Worm (Caenorhabditis elegans) whole organism, young adult: ENCODE results near the gene ubc-26.

ENCODE experiments used
- B0019.2 ChIP-seq: fragments of 200-800 bp; sonication (Bioruptor generic); conservative IDR thresholded peaks from 2 replicates; pipeline ENCODE4 v1.3.6; 2022; ENCODE audit warnings: missing genetic modification reagents, missing genetic modification characterization, missing compliant biosample characterization
- B0035.1 ChIP-seq: sonication (generic microtip); optimal IDR thresholded peaks from 2 replicates; lab custom pipeline; 2016; ENCODE audit warnings: missing genetic modification characterization, mild to moderate bottlenecking, missing compliant biosample characterization, missing genotype, missing genetic modification reagents
- B0261.1 ChIP-seq: sonication (generic microtip); optimal IDR thresholded peaks from 2 replicates; lab custom pipeline; 2016; ENCODE audit warnings: mild to moderate bottlenecking, missing genetic modification characterization, moderate library complexity, missing compliant biosample characterization
- B0336.3 ChIP-seq: fragments of 200-800 bp; sonication (Bioruptor generic); IDR thresholded peaks from 2 replicates; pipeline ENCODE4 v1.3.6; 2022; ENCODE audit warnings: missing genetic modification characterization, missing compliant biosample characterization
- C17E4.6 ChIP-seq: fragments of 200-800 bp; sonication (Bioruptor generic); IDR thresholded peaks from 2 replicates; pipeline ENCODE4 v1.3.6; 2022; ENCODE audit warnings: missing genetic modification reagents, missing genetic modification characterization, missing compliant biosample characterization
- F49E8.2 ChIP-seq: sonication (generic microtip); optimal IDR thresholded peaks from 3 replicates; lab custom pipeline; 2017; ENCODE audit warnings: missing genetic modification characterization, mild to moderate bottlenecking, missing compliant biosample characterization, antibody characterized with exemption, moderate library complexity; ENCODE audit not compliant: insufficient read depth
- F57A8.1 ChIP-seq: fragments of 200-800 bp; sonication (Bioruptor generic); optimal IDR thresholded peaks from 2 replicates; lab custom pipeline; 2018; ENCODE audit warnings: mild to moderate bottlenecking, missing genetic modification characterization, moderate library complexity, missing compliant biosample characterization
- T26A5.8 ChIP-seq: sonication (generic microtip); optimal IDR thresholded peaks from 2 replicates; lab custom pipeline; 2016; ENCODE audit warnings: missing genetic modification characterization, missing compliant biosample characterization
- Y53F4B.3 ChIP-seq: fragments of 200-800 bp; sonication (Bioruptor generic); IDR thresholded peaks from 2 replicates; pipeline ENCODE4 v1.3.6; 2022; ENCODE audit warnings: missing genetic modification reagents, missing genetic modification characterization, missing compliant biosample characterization
- Y53G8AR.9 ChIP-seq: fragments of 200-800 bp; sonication (Bioruptor generic); conservative IDR thresholded peaks from 2 replicates; pipeline ENCODE4 v1.3.6; 2022; ENCODE audit warnings: missing genetic modification reagents, missing genetic modification characterization, missing compliant biosample characterization
- Y67H2A.10 ChIP-seq: fragments of 200-800 bp; sonication (Bioruptor generic); conservative IDR thresholded peaks from 2 replicates; pipeline ENCODE4 v1.3.6; 2022; ENCODE audit warnings: missing genetic modification reagents, missing genetic modification characterization, missing compliant biosample characterization
- Y95B8A.8 ChIP-seq: fragments of 200-800 bp; sonication (Bioruptor generic); IDR thresholded peaks from 2 replicates; pipeline ENCODE4 v1.3.6; 2022; ENCODE audit warnings: missing genetic modification reagents, missing genetic modification characterization, missing compliant biosample characterization
- ama-1 ChIP-seq, 3 experiments: fragments of 150-350 bp in 1 of 3; sonication (generic microtip) in 2 of 3; optimal IDR thresholded peaks; 2 replicates each; lab custom pipeline; 2014 to 2018; ENCODE audit warnings: missing biosample characterization in 2 of 3, missing genetic modification characterization in 2 of 3, missing genetic modification reagents in 2 of 3
- aptf-2 ChIP-seq: fragments of 200-800 bp; sonication (Bioruptor generic); conservative IDR thresholded peaks from 2 replicates; pipeline ENCODE4 v1.3.6; 2022; ENCODE audit warnings: missing genetic modification reagents, missing genetic modification characterization, missing compliant biosample characterization
- atf-7 ChIP-seq: sonication (generic microtip); optimal IDR thresholded peaks from 2 replicates; lab custom pipeline; 2017; ENCODE audit warnings: mild to moderate bottlenecking, missing genetic modification characterization, missing compliant biosample characterization
- athp-1 ChIP-seq: sonication (generic microtip); optimal IDR thresholded peaks from 2 replicates; lab custom pipeline; 2017; ENCODE audit warnings: mild to moderate bottlenecking, missing genetic modification characterization, missing compliant biosample characterization
- attf-5 ChIP-seq: fragments of 200-800 bp; sonication (Bioruptor generic); optimal IDR thresholded peaks from 2 replicates; lab custom pipeline; 2018; ENCODE audit warnings: mild to moderate bottlenecking, missing genetic modification characterization, missing compliant biosample characterization
- cebp-1 ChIP-seq, 2 experiments: fragments of 200-800 bp in 1 of 2; sonication (Bioruptor generic) in 1 of 2; sonication (generic microtip) in 1 of 2; IDR thresholded peaks in 1 of 2; optimal IDR thresholded peaks in 1 of 2; 2 replicates each; pipeline versions ENCODE4 v1.3.6 to Lab custom; 2017 to 2022; ENCODE audit warnings: missing compliant biosample characterization in 2 of 2, missing genetic modification characterization in 2 of 2, mild to moderate bottlenecking in 1 of 2, missing genetic modification reagents in 1 of 2, moderate library complexity in 1 of 2
- ceh-40 ChIP-seq: fragments of 200-800 bp; sonication (Bioruptor generic); IDR thresholded peaks from 2 replicates; pipeline ENCODE4 v1.3.6; 2022; ENCODE audit warnings: missing genetic modification characterization, missing compliant biosample characterization
- die-1 ChIP-seq: sonication (generic microtip); optimal IDR thresholded peaks from 2 replicates; lab custom pipeline; 2016; ENCODE audit warnings: missing genotype, mild to moderate bottlenecking, missing genetic modification characterization, missing compliant biosample characterization
- egl-18 ChIP-seq: fragments of 200-800 bp; sonication (Bioruptor generic); IDR thresholded peaks from 2 replicates; pipeline ENCODE4 v1.3.6; 2022; ENCODE audit warnings: missing genetic modification reagents, missing genetic modification characterization, missing compliant biosample characterization
- fkh-3 ChIP-seq: sonication (generic microtip); optimal IDR thresholded peaks from 2 replicates; lab custom pipeline; 2016; ENCODE audit warnings: mild to moderate bottlenecking, missing genetic modification characterization, missing compliant biosample characterization
- hmg-1.2 ChIP-seq: fragments of 200-800 bp; sonication (Bioruptor generic); IDR thresholded peaks from 2 replicates; pipeline ENCODE4 v1.3.6; 2022; ENCODE audit warnings: missing genetic modification reagents, missing genetic modification characterization, missing compliant biosample characterization
- lin-26 ChIP-seq: fragments of 200-800 bp; sonication (Bioruptor generic); IDR thresholded peaks from 2 replicates; pipeline ENCODE4 v1.3.6; 2022; ENCODE audit warnings: missing genetic modification reagents, missing genetic modification characterization, missing compliant biosample characterization
- lin-54 ChIP-seq: fragments of 200-800 bp; sonication (Bioruptor generic); optimal IDR thresholded peaks from 2 replicates; lab custom pipeline; 2018; ENCODE audit warnings: mild to moderate bottlenecking, missing genetic modification characterization, missing compliant biosample characterization
- lsy-27 ChIP-seq: sonication (generic microtip); optimal IDR thresholded peaks from 2 replicates; lab custom pipeline; 2017; ENCODE audit warnings: missing genetic modification characterization, mild to moderate bottlenecking, missing compliant biosample characterization, antibody characterized with exemption, missing genotype, borderline replicate concordance; ENCODE audit not compliant: insufficient read depth
- mes-4 ChIP-seq: sonication (generic microtip); optimal IDR thresholded peaks from 2 replicates; lab custom pipeline; 2016; ENCODE audit warnings: missing genotype, missing genetic modification characterization, missing compliant biosample characterization
- nfyb-1 ChIP-seq: fragments of 200-800 bp; sonication (Bioruptor generic); IDR thresholded peaks from 2 replicates; pipeline ENCODE4 v1.3.6; 2022; ENCODE audit warnings: missing genetic modification reagents, missing genetic modification characterization, missing compliant biosample characterization
- nhr-179 ChIP-seq: sonication (generic microtip); optimal IDR thresholded peaks from 2 replicates; lab custom pipeline; 2016; ENCODE audit warnings: mild to moderate bottlenecking, missing genetic modification characterization, missing compliant biosample characterization
- nhr-27 ChIP-seq: fragments of 200-800 bp; sonication (Bioruptor generic); optimal IDR thresholded peaks from 2 replicates; lab custom pipeline; 2018; ENCODE audit warnings: mild to moderate bottlenecking, missing genetic modification characterization, moderate library complexity, missing compliant biosample characterization
- nhr-80 ChIP-seq: sonication (generic microtip); optimal IDR thresholded peaks from 2 replicates; lab custom pipeline; 2016; ENCODE audit warnings: missing genetic modification characterization, missing compliant biosample characterization
- pbrm-1 ChIP-seq: fragments of 200-800 bp; sonication (Bioruptor generic); IDR thresholded peaks from 2 replicates; pipeline ENCODE4 v1.3.6; 2022; ENCODE audit warnings: missing genetic modification reagents, missing genetic modification characterization, missing compliant biosample characterization
- rec-8 ChIP-seq, 2 experiments: sonication (generic microtip); optimal IDR thresholded peaks; 2 replicates each; lab custom pipeline; 2016; ENCODE audit warnings: mild to moderate bottlenecking in 2 of 2, missing genetic modification characterization in 2 of 2, missing genetic modification reagents in 2 of 2, missing genotype in 2 of 2, missing biosample characterization in 1 of 2, missing compliant biosample characterization in 1 of 2, moderate library complexity in 1 of 2
- rpc-1 ChIP-seq, 2 experiments: fragments of 150-350 bp in 1 of 2; sonication (generic microtip) in 1 of 2; optimal IDR thresholded peaks; 2 replicates each; lab custom pipeline; 2014 to 2018; ENCODE audit warnings: missing biosample characterization in 1 of 2, missing genetic modification characterization in 1 of 2, missing genetic modification reagents in 1 of 2, missing genotype in 1 of 2
- snpc-1.3 ChIP-seq: sonication (generic microtip); optimal IDR thresholded peaks from 2 replicates; lab custom pipeline; 2017; ENCODE audit warnings: missing genetic modification characterization, mild to moderate bottlenecking, missing compliant biosample characterization, antibody characterized with exemption, moderate library complexity, missing genotype, missing genetic modification reagents; ENCODE audit not compliant: insufficient read depth
- snpc-4 ChIP-seq, 5 experiments: fragments of 150-350 bp in 1 of 5; sonication (generic microtip) in 4 of 5; optimal IDR thresholded peaks; 2 replicates each; lab custom pipeline; 2014 to 2018; ENCODE audit warnings: missing genetic modification characterization in 5 of 5, missing biosample characterization in 3 of 5, antibody characterized with exemption in 2 of 5, mild to moderate bottlenecking in 2 of 5, missing compliant biosample characterization in 2 of 5, missing genotype in 2 of 5, moderate library complexity in 2 of 5, missing genetic modification reagents in 1 of 5
- somi-1 ChIP-seq: fragments of 200-800 bp; sonication (Bioruptor generic); optimal IDR thresholded peaks from 2 replicates; lab custom pipeline; 2018; ENCODE audit warnings: mild to moderate bottlenecking, missing genetic modification characterization, missing compliant biosample characterization
- sptf-2 ChIP-seq: fragments of 200-800 bp; sonication (Bioruptor generic); optimal IDR thresholded peaks from 2 replicates; lab custom pipeline; 2018; ENCODE audit warnings: mild to moderate bottlenecking, missing genetic modification characterization, missing compliant biosample characterization
- tbp1 ChIP-seq: fragments of 200-800 bp; sonication (Bioruptor generic); optimal IDR thresholded peaks from 2 replicates; lab custom pipeline; 2018; ENCODE audit warnings: mild to moderate bottlenecking, missing genetic modification characterization, missing compliant biosample characterization
- unc-130 ChIP-seq: sonication (generic microtip); optimal IDR thresholded peaks from 2 replicates; lab custom pipeline; 2016; ENCODE audit warnings: missing genetic modification reagents, missing genetic modification characterization, missing compliant biosample characterization
- zfh-2 ChIP-seq: fragments of 200-800 bp; sonication (Bioruptor generic); conservative IDR thresholded peaks from 2 replicates; pipeline ENCODE4 v1.3.6; 2022; ENCODE audit warnings: missing genetic modification reagents, missing genetic modification characterization, missing compliant biosample characterization
- ztf-18 ChIP-seq: sonication (generic microtip); optimal IDR thresholded peaks from 2 replicates; lab custom pipeline; 2016; ENCODE audit warnings: missing genotype, mild to moderate bottlenecking, missing genetic modification characterization, missing compliant biosample characterization
- ztf-22 ChIP-seq: fragments of 200-800 bp; sonication (Bioruptor generic); optimal IDR thresholded peaks from 2 replicates; lab custom pipeline; 2018; ENCODE audit warnings: mild to moderate bottlenecking, missing genetic modification characterization, moderate library complexity, missing compliant biosample characterization
- ztf-25 ChIP-seq: fragments of 200-800 bp; sonication (Bioruptor generic); IDR thresholded peaks from 2 replicates; pipeline ENCODE4 v1.3.6; 2022; ENCODE audit warnings: missing genetic modification reagents, missing genetic modification characterization, missing compliant biosample characterization
- ztf-3 ChIP-seq: fragments of 200-800 bp; sonication (Bioruptor generic); optimal IDR thresholded peaks from 2 replicates; lab custom pipeline; 2018; ENCODE audit warnings: mild to moderate bottlenecking, missing genetic modification characterization, missing compliant biosample characterization

The ubc-26 gene

DNA sequence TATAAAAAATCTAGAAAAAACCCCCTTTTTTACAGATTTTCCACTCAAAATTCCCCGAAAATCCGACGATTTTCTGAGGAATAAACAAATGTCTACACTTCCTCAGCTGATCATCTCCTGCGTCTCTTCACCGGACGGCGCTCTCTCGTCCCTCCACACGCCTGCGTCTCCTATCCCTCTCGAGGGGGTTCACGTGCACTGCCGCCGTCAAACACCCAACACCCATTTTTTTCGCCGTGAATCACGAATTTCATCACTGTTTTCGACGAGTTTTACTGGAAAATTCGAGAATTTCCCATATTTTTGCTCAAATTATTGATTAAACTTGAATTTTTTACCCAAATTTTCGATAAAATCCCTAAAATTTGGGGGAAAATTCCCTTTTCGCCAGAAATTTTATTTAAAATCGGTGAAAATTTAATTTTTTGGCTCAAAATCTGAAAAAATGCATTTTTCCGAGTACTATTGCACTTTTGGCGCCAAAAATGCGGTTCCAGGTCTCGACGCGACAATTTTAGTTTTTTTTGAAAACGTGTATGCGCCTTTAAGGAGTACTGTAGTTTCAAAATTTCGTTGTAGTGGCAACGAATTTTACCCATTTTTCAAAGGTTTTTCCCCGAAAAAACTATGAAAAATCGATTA lies 20.8 kb upstream of the ubc-26 start (continued):
- no peak for TF ChIP-seq rec-8 (tag; optimal IDR thresholded peaks at IDR 0.05; lab: Kevin White, UChicago)
- no peak for TF ChIP-seq ceh-40
- TF ChIP-seq Y53F4B.3 = no peak
- TF ChIP-seq Y95B8A.8 (GFP tag; lab: Robert Waterston, UW) = peak; percentile 81
- TF ChIP-seq athp-1 (tag; lab: Kevin White, UChicago) = peak; percentile 86
- TF ChIP-seq nhr-80 (tag; lab: Kevin White, UChicago) = peak; percentile 3
- TF ChIP-seq aptf-2 (GFP tag; lab: Robert Waterston, UW) = no peak
- peak; percentile 74 for TF ChIP-seq attf-5
- TF ChIP-seq die-1 = peak; percentile 0
- TF ChIP-seq B0035.1 (tag; lab: Kevin White, UChicago) = peak; percentile 40
- peak; percentile 74 for TF ChIP-seq pbrm-1 (GFP tag; lab: Robert Waterston, UW)
- TF ChIP-seq ztf-22 (GFP tag; lab: Kevin White, UChicago) = no peak
- TF ChIP-seq snpc-1.3 (tag; lab: Kevin White, UChicago) = no peak
- no peak for TF ChIP-seq B0019.2 (GFP tag; lab: Robert Waterston, UW)
- peak; percentile 84 for TF ChIP-seq cebp-1 (GFP tag; IDR thresholded peaks at IDR 0.05; lab: Robert Waterston, UW)
- TF ChIP-seq cebp-1 (tag; optimal IDR thresholded peaks at IDR 0.05; lab: Kevin White, UChicago) = peak; percentile 93
- no peak for TF ChIP-seq rpc-1 (optimal IDR thresholded peaks at IDR 0.05; lab: Kevin White, UChicago)
- TF ChIP-seq rpc-1 (tag; optimal IDR thresholded peaks at IDR 0.05; lab: Kevin White, UChicago) = no peak
- TF ChIP-seq F57A8.1 (GFP tag; lab: Kevin White, UChicago) = no peak
- peak; percentile 96 for TF ChIP-seq B0336.3 (GFP tag; lab: Robert Waterston, UW)
- TF ChIP-seq Y53G8AR.9 (GFP tag; lab: Robert Waterston, UW) = peak; percentile 49; the same call in 1 of the 2 replicates
- no peak; the same call in 1 of the 2 replicates for TF ChIP-seq nfyb-1
- TF ChIP-seq lsy-27 (tag; lab: Kevin White, UChicago) = no peak
- peak; percentile 45 for TF ChIP-seq tbp1
- TF ChIP-seq sptf-2 (GFP tag; lab: Kevin White, UChicago) = no peak
- no peak for TF ChIP-seq nhr-179
- no peak for TF ChIP-seq ztf-3 (GFP tag; lab: Kevin White, UChicago)
- peak; percentile 31 for TF ChIP-seq ztf-18
- no peak for TF ChIP-seq ama-1 (optimal IDR thresholded peaks at IDR 0.05; lab: Kevin White, UChicago)
- no peak for TF ChIP-seq ama-1 (GFP tag; optimal IDR thresholded peaks at IDR 0.05; lab: Kevin White, UChicago)
- TF ChIP-seq snpc-4 (GFP tag; optimal IDR thresholded peaks at IDR 0.05; lab: Kevin White, UChicago) = peak; percentile 22
- TF ChIP-seq snpc-4 (tag; optimal IDR thresholded peaks at IDR 0.05; lab: Kevin White, UChicago) = peak in 2 of 4 experiments; percentile 39 to 45
- TF ChIP-seq fkh-3 (tag; lab: Kevin White, UChicago) = no peak
- TF ChIP-seq atf-7 = peak; percentile 70
- peak; percentile 62; the same call in 1 of the 2 replicates for TF ChIP-seq zfh-2 (GFP tag; lab: Robert Waterston, UW)
- peak; percentile 99 for TF ChIP-seq hmg-1.2 (GFP tag; lab: Robert Waterston, UW)
- peak; percentile 59 for TF ChIP-seq unc-130 (GFP tag; lab: Kevin White, UChicago)
- no peak for TF ChIP-seq ztf-25
- TF ChIP-seq lin-26 (GFP tag; lab: Robert Waterston, UW) = 0 out of 2 replicates have a peak, but pooled peaks have one; percentile 67
- TF ChIP-seq somi-1 = no peak
- TF ChIP-seq B0261.1 (tag; lab: Kevin White, UChicago) = peak; percentile 9
- no peak for TF ChIP-seq T26A5.8
- no peak for TF ChIP-seq nhr-27
- TF ChIP-seq F49E8.2 (tag; lab: Kevin White, UChicago) = peak; percentile 47
- no peak for TF ChIP-seq C17E4.6 (GFP tag; lab: Robert Waterston, UW)
- TF ChIP-seq egl-18 (GFP tag; lab: Robert Waterston, UW) = no peak
- TF ChIP-seq Y67H2A.10 = no peak
- peak; percentile 21 for TF ChIP-seq mes-4 (tag; lab: Kevin White, UChicago)
- peak; percentile 33 for TF ChIP-seq lin-54 (GFP tag; lab: Kevin White, UChicago)
